Fruit fly (Drosophila melanogaster) whole organism, embryonic: ENCODE data around the gene CG8526.

Source experiments
- Aef1 ChIP-seq: fragments of 200-800 bp; sonication (Bioruptor generic); IDR thresholded peaks from 3 replicates; pipeline ENCODE4 v1.3.6; 2022; ENCODE audit warnings: missing biosample characterization, missing genetic modification characterization
- Antp ChIP-seq: fragments of 200-800 bp; sonication (Bioruptor generic); optimal IDR thresholded peaks from 3 replicates; lab custom pipeline; 2016; ENCODE audit warnings: missing biosample characterization, missing genetic modification characterization
- CG10366 ChIP-seq: fragments of 200-800 bp; sonication (Bioruptor generic); IDR thresholded peaks from 2 replicates; pipeline ENCODE4 v1.3.6; 2022; ENCODE audit warnings: missing biosample characterization, missing genetic modification characterization
- CG10431 ChIP-seq: fragments of 200-800 bp; sonication (Bioruptor generic); optimal IDR thresholded peaks from 3 replicates; lab custom pipeline; 2018; ENCODE audit warnings: missing biosample characterization, mild to moderate bottlenecking, missing genetic modification characterization
- CG10462 ChIP-seq: fragments of 200-800 bp; sonication (Bioruptor generic); optimal IDR thresholded peaks from 2 replicates; lab custom pipeline; 2016; ENCODE audit warnings: missing biosample characterization, missing genetic modification characterization
- CG10959 ChIP-seq: fragments of 200-800 bp; sonication (Bioruptor generic); IDR thresholded peaks from 2 replicates; pipeline ENCODE4 v1.3.6; 2022; ENCODE audit warnings: missing biosample characterization, missing genetic modification characterization
- CG11085 ChIP-seq: fragments of 200-800 bp; sonication (Bioruptor generic); IDR thresholded peaks from 2 replicates; pipeline ENCODE4 v1.3.6; 2022; ENCODE audit warnings: missing biosample characterization, missing genetic modification characterization
- CG12744 ChIP-seq: fragments of 200-800 bp; sonication (Bioruptor generic); optimal IDR thresholded peaks from 2 replicates; lab custom pipeline; 2016; ENCODE audit warnings: missing biosample characterization, missing genetic modification characterization
- CG16813 ChIP-seq: fragments of 200-800 bp; sonication (Bioruptor generic); IDR thresholded peaks from 3 replicates; pipeline ENCODE4 v1.3.6; 2022; ENCODE audit warnings: missing biosample characterization, missing genetic modification characterization; ENCODE audit not compliant: partially characterized antibody
- CG17328 ChIP-seq: fragments of 200-800 bp; sonication (Bioruptor generic); IDR thresholded peaks from 2 replicates; pipeline ENCODE4 v1.3.6; 2022; ENCODE audit warnings: missing biosample characterization, missing genetic modification characterization
- CG17359 ChIP-seq: fragments of 200-800 bp; sonication (Bioruptor generic); optimal IDR thresholded peaks from 3 replicates; lab custom pipeline; 2018; ENCODE audit warnings: missing biosample characterization, mild to moderate bottlenecking, missing genetic modification characterization, moderate library complexity
- CG31224 ChIP-seq: fragments of 200-800 bp; sonication (Bioruptor generic); IDR thresholded peaks from 2 replicates; pipeline ENCODE4 v1.3.6; 2022; ENCODE audit warnings: missing biosample characterization, missing genetic modification characterization
- CG31441 ChIP-seq: fragments of 200-800 bp; sonication (Bioruptor generic); IDR thresholded peaks from 2 replicates; pipeline ENCODE4 v1.3.6; 2022; ENCODE audit warnings: missing biosample characterization, missing genetic modification characterization
- CG3163 ChIP-seq: fragments of 200-800 bp; sonication (Bioruptor generic); optimal IDR thresholded peaks from 3 replicates; lab custom pipeline; 2016; ENCODE audit warnings: missing biosample characterization, missing genetic modification characterization
- CG34376 ChIP-seq: fragments of 200-800 bp; sonication (Bioruptor generic); optimal IDR thresholded peaks from 2 replicates; lab custom pipeline; 2018; ENCODE audit warnings: missing biosample characterization, mild to moderate bottlenecking, missing genetic modification characterization
- CG4820 ChIP-seq: fragments of 200-800 bp; sonication (Bioruptor generic); optimal IDR thresholded peaks from 3 replicates; lab custom pipeline; 2016; ENCODE audit warnings: missing biosample characterization, missing genetic modification characterization
- CG5245 ChIP-seq: fragments of 200-800 bp; sonication (Bioruptor generic); optimal IDR thresholded peaks from 3 replicates; lab custom pipeline; 2016; ENCODE audit warnings: missing biosample characterization, missing genetic modification characterization
- CG6175 ChIP-seq: fragments of 200-800 bp; sonication (Bioruptor generic); IDR thresholded peaks from 3 replicates; pipeline ENCODE4 v1.3.6; 2022; ENCODE audit warnings: missing biosample characterization, missing genetic modification characterization
- CG6689 ChIP-seq: fragments of 200-800 bp; sonication (Bioruptor generic); IDR thresholded peaks from 2 replicates; pipeline ENCODE4 v1.3.6; 2022; ENCODE audit warnings: missing biosample characterization, missing genetic modification characterization
- CG7839 ChIP-seq: fragments of 200-800 bp; sonication (Bioruptor generic); optimal IDR thresholded peaks from 3 replicates; lab custom pipeline; 2018; ENCODE audit warnings: missing biosample characterization, mild to moderate bottlenecking, missing genetic modification characterization, moderate library complexity
- CG9932 ChIP-seq: fragments of 200-800 bp; sonication (Bioruptor generic); IDR thresholded peaks from 2 replicates; pipeline ENCODE4 v1.3.6; 2022; ENCODE audit warnings: missing biosample characterization, missing genetic modification characterization
- Dbx ChIP-seq: fragments of 200-800 bp; sonication (Bioruptor generic); IDR thresholded peaks from 3 replicates; pipeline ENCODE4 v1.3.6; 2022; ENCODE audit warnings: missing biosample characterization, missing genetic modification characterization
- Dip2 ChIP-seq: fragments of 200-800 bp; sonication (Bioruptor generic); IDR thresholded peaks from 2 replicates; pipeline ENCODE4 v1.3.6; 2022; ENCODE audit warnings: missing biosample characterization, missing genetic modification characterization
- Drgx ChIP-seq: fragments of 200-800 bp; sonication (Bioruptor generic); IDR thresholded peaks from 2 replicates; pipeline ENCODE4 v1.3.6; 2022; ENCODE audit warnings: missing biosample characterization, missing genetic modification characterization
- Med ChIP-seq: fragments of 200-800 bp; sonication (Bioruptor generic); peaks from one replicate; lab custom pipeline; 2016; ENCODE audit warnings: missing biosample characterization, missing genetic modification characterization, mild to moderate bottlenecking, inconsistent platforms, moderate library complexity
- NK7.1 ChIP-seq: fragments of 200-800 bp; sonication (Bioruptor generic); optimal IDR thresholded peaks from 3 replicates; lab custom pipeline; 2016; ENCODE audit warnings: missing biosample characterization, missing genetic modification characterization
- Neu2 ChIP-seq: fragments of 200-800 bp; sonication (Bioruptor generic); optimal IDR thresholded peaks from 3 replicates; lab custom pipeline; 2016; ENCODE audit warnings: missing biosample characterization, missing genetic modification characterization, borderline replicate concordance
- Oli ChIP-seq: fragments of 200-800 bp; sonication (Bioruptor generic); optimal IDR thresholded peaks from 2 replicates; lab custom pipeline; 2018; ENCODE audit warnings: missing biosample characterization, mild to moderate bottlenecking, missing genetic modification characterization, moderate library complexity
- Scr ChIP-seq: fragments of 200-800 bp; sonication (Bioruptor generic); IDR thresholded peaks from 2 replicates; pipeline ENCODE4 v1.3.6; 2022; ENCODE audit warnings: missing biosample characterization, missing genetic modification characterization; ENCODE audit not compliant: partially characterized antibody
- Six4 ChIP-seq: fragments of 200-800 bp; sonication (Bioruptor generic); optimal IDR thresholded peaks from 2 replicates; lab custom pipeline; 2016; ENCODE audit warnings: missing biosample characterization, missing genetic modification characterization
- Taf1 ChIP-seq: fragments of 200-800 bp; sonication (Bioruptor generic); IDR thresholded peaks from 2 replicates; pipeline ENCODE4 v1.3.6; 2022; ENCODE audit warnings: missing biosample characterization, missing genetic modification characterization
- Trl ChIP-seq, 3 experiments: fragments of >200 bp in 2 of 3; fragments of 200-800 bp in 1 of 3; sonication (Bioruptor generic) in 1 of 3; optimal IDR thresholded peaks; 2 replicates in 1 of 3; 3 replicates in 2 of 3; lab custom pipeline; 2016 to 2017; ENCODE audit warnings: missing biosample characterization in 1 of 3, missing genetic modification characterization in 1 of 3
- caup ChIP-seq: fragments of 200-800 bp; sonication (Bioruptor generic); optimal IDR thresholded peaks from 3 replicates; lab custom pipeline; 2017; ENCODE audit warnings: missing biosample characterization, mild to moderate bottlenecking, missing genetic modification characterization, moderate library complexity; ENCODE audit not compliant: severe bottlenecking
- chm ChIP-seq: fragments of 200-800 bp; sonication (Bioruptor generic); IDR thresholded peaks from 2 replicates; pipeline ENCODE4 v1.3.6; 2022; ENCODE audit warnings: missing biosample characterization, missing genetic modification characterization
- dmrt11E ChIP-seq: fragments of 200-800 bp; sonication (Bioruptor generic); optimal IDR thresholded peaks from 3 replicates; lab custom pipeline; 2018; ENCODE audit warnings: missing biosample characterization, mild to moderate bottlenecking, missing genetic modification characterization, moderate library complexity
- dmrt99B ChIP-seq: fragments of 200-800 bp; sonication (Bioruptor generic); optimal IDR thresholded peaks from 2 replicates; lab custom pipeline; 2018; ENCODE audit warnings: missing biosample characterization, mild to moderate bottlenecking, missing genetic modification characterization, moderate library complexity
- esg ChIP-seq: fragments of 200-800 bp; sonication (Bioruptor generic); conservative IDR thresholded peaks from 2 replicates; pipeline ENCODE4 v1.3.6; 2022; ENCODE audit warnings: missing biosample characterization, missing genetic modification characterization
- fd64A ChIP-seq: fragments of 200-800 bp; sonication (Bioruptor generic); optimal IDR thresholded peaks from 3 replicates; lab custom pipeline; 2018; ENCODE audit warnings: missing biosample characterization, mild to moderate bottlenecking, missing genetic modification characterization
- kni ChIP-seq: fragments of 200-800 bp; sonication (Bioruptor generic); optimal IDR thresholded peaks from 3 replicates; lab custom pipeline; 2017; ENCODE audit warnings: mild to moderate bottlenecking, missing biosample characterization, missing genetic modification reagents, missing genetic modification characterization
- nau ChIP-seq: fragments of 200-800 bp; sonication (Bioruptor generic); optimal IDR thresholded peaks from 3 replicates; lab custom pipeline; 2017; ENCODE audit warnings: missing biosample characterization, mild to moderate bottlenecking, missing genetic modification characterization, missing genetic modification reagents
- odd ChIP-seq: fragments of 200-800 bp; sonication (Bioruptor generic); optimal IDR thresholded peaks from 2 replicates; lab custom pipeline; 2017; ENCODE audit warnings: missing biosample characterization, mild to moderate bottlenecking, missing genetic modification characterization
- pfk ChIP-seq: fragments of 200-800 bp; sonication (Bioruptor generic); optimal IDR thresholded peaks from 2 replicates; lab custom pipeline; 2018; ENCODE audit warnings: missing biosample characterization, mild to moderate bottlenecking, missing genetic modification characterization, moderate library complexity
- run ChIP-seq: fragments of 200-800 bp; sonication (Bioruptor generic); optimal IDR thresholded peaks from 3 replicates; lab custom pipeline; 2018; ENCODE audit warnings: missing biosample characterization, mild to moderate bottlenecking, missing genetic modification characterization
- sisA ChIP-seq: fragments of 200-800 bp; sonication (Bioruptor generic); IDR thresholded peaks from 2 replicates; pipeline ENCODE4 v1.3.6; 2022; ENCODE audit warnings: missing biosample characterization, missing genetic modification characterization
- sug ChIP-seq: fragments of 200-800 bp; optimal IDR thresholded peaks from 2 replicates; lab custom pipeline; 2019; ENCODE audit warnings: missing biosample characterization, mild to moderate bottlenecking, missing genetic modification characterization, moderate library complexity
- tll ChIP-seq, 2 experiments: fragments of 200-800 bp in 1 of 2; fragments of >200 bp in 1 of 2; sonication (Bioruptor generic) in 1 of 2; optimal IDR thresholded peaks; 2 replicates each; lab custom pipeline; 2017 to 2019; ENCODE audit warnings: missing biosample characterization in 2 of 2, missing genetic modification characterization in 2 of 2, mild to moderate bottlenecking in 1 of 2, moderate library complexity in 1 of 2
- trh ChIP-seq: fragments of 200-800 bp; sonication (Bioruptor generic); optimal IDR thresholded peaks from 2 replicates; lab custom pipeline; 2016; ENCODE audit warnings: missing biosample characterization, missing genetic modification characterization
- tx ChIP-seq: fragments of 200-800 bp; sonication (Bioruptor generic); optimal IDR thresholded peaks from 2 replicates; lab custom pipeline; 2016; ENCODE audit warnings: missing biosample characterization, missing genetic modification characterization
- wek ChIP-seq: fragments of 200-800 bp; sonication (Bioruptor generic); optimal IDR thresholded peaks from 3 replicates; lab custom pipeline; 2018; ENCODE audit warnings: missing biosample characterization, mild to moderate bottlenecking, missing genetic modification characterization, moderate library complexity

CG8526 gene

dm6 chr3R:9777941-9778360 is 23.1 kb upstream of the CG8526 start, which contains the start of gene RpS29 (continued):
- peak; percentile 66 for TF ChIP-seq CG7839 (tag; lab: Kevin White, UChicago)
- TF ChIP-seq tx (GFP tag; lab: Kevin White, UChicago): peak; percentile 80
- TF ChIP-seq CG10959 (GFP tag; lab: Robert Waterston, UW): peak; percentile 41; the same call in 1 of the 2 replicates
- TF ChIP-seq wek (GFP tag; lab: Kevin White, UChicago): peak; percentile 68
- TF ChIP-seq CG31441 (GFP tag; lab: Robert Waterston, UW): peak; percentile 51; the same call in 1 of the 2 replicates
- no peak for TF ChIP-seq nau (GFP tag; lab: Kevin White, UChicago)
- TF ChIP-seq CG31224 (GFP tag; lab: Robert Waterston, UW): no peak
- peak; percentile 92 for TF ChIP-seq CG34376 (GFP tag; lab: Kevin White, UChicago)
- TF ChIP-seq sisA: peak; percentile 74
- TF ChIP-seq CG17359: peak; percentile 64
- TF ChIP-seq pfk (GFP tag; lab: Kevin White, UChicago): peak; percentile 77
- no peak for TF ChIP-seq tll (GFP tag; optimal IDR thresholded peaks at IDR 0.05; lab: Kevin White, UChicago)
- TF ChIP-seq Taf1 (GFP tag; lab: Robert Waterston, UW): 0 out of 2 replicates have a peak, but pooled peaks have one; percentile 50
- TF ChIP-seq Six4 (GFP tag; lab: Kevin White, UChicago): peak; percentile 61

dm6 chr3R:9779764-9780163 is 21.3 kb upstream of the CG8526 start, which contains the start of gene CG12947:
CG12947 (plus strand) TSS chr3R:9780064.
- TF ChIP-seq CG12744 (GFP tag; lab: Kevin White, UChicago): no peak
- no peak for TF ChIP-seq CG10431 (GFP tag; lab: Kevin White, UChicago)
- TF ChIP-seq run (tag; lab: Kevin White, UChicago): no peak
- no peak for TF ChIP-seq odd
- TF ChIP-seq Med (GFP tag; lab: Kevin White, UChicago): peak; percentile 51
- no peak for TF ChIP-seq dmrt99B (tag; lab: Kevin White, UChicago)
- no peak for TF ChIP-seq Dip2
- TF ChIP-seq CG16813 (GFP tag; lab: Robert Waterston, UW): no peak
- 0 out of 2 replicates have a peak, but pooled peaks have one; percentile 12 for TF ChIP-seq chm (GFP tag; lab: Robert Waterston, UW)
- no peak for TF ChIP-seq fd64A
- no peak for TF ChIP-seq CG5245 (GFP tag; lab: Kevin White, UChicago)
- TF ChIP-seq Trl (optimal IDR thresholded peaks at IDR 0.05; lab: Kevin White, UChicago): no peak
- TF ChIP-seq Trl (GFP tag; optimal IDR thresholded peaks at IDR 0.05; lab: Kevin White, UChicago): no peak
- TF ChIP-seq CG9932 (GFP tag; lab: Robert Waterston, UW): 0 out of 2 replicates have a peak, but pooled peaks have one; percentile 11
- TF ChIP-seq CG11085 (GFP tag; lab: Robert Waterston, UW): no peak
- TF ChIP-seq Dbx (GFP tag; lab: Robert Waterston, UW): 0 out of 3 replicates have a peak, but pooled peaks have one; percentile 14
- TF ChIP-seq NK7.1 (GFP tag; lab: Kevin White, UChicago): no peak
- no peak for TF ChIP-seq dmrt11E (tag; lab: Kevin White, UChicago)
- TF ChIP-seq Neu2 (GFP tag; lab: Kevin White, UChicago): no peak
- no peak for TF ChIP-seq CG17328 (GFP tag; lab: Robert Waterston, UW)
- 0 out of 3 replicates have a peak, but pooled peaks have one; percentile 45 for TF ChIP-seq CG6175
- TF ChIP-seq Antp (GFP tag; lab: Kevin White, UChicago): no peak
- TF ChIP-seq kni (GFP tag; lab: Kevin White, UChicago): no peak
- TF ChIP-seq Oli (tag; lab: Kevin White, UChicago): no peak
- TF ChIP-seq CG10366 (GFP tag; lab: Robert Waterston, UW): no peak
- no peak for TF ChIP-seq caup (GFP tag; lab: Kevin White, UChicago)
- TF ChIP-seq trh: no peak
- TF ChIP-seq CG4820 (GFP tag; lab: Kevin White, UChicago): no peak
- no peak for TF ChIP-seq Aef1 (GFP tag; lab: Robert Waterston, UW)
- no peak for TF ChIP-seq esg (GFP tag; lab: Robert Waterston, UW)
- TF ChIP-seq Drgx (GFP tag; lab: Robert Waterston, UW): 0 out of 2 replicates have a peak, but pooled peaks have one; percentile 21
- TF ChIP-seq CG3163 (GFP tag; lab: Kevin White, UChicago): peak; percentile 26
- peak; percentile 11; the same call in 1 of the 2 replicates for TF ChIP-seq Scr (GFP tag; lab: Robert Waterston, UW)
- TF ChIP-seq sug: no peak
- TF ChIP-seq CG6689 (GFP tag; lab: Robert Waterston, UW): no peak
- TF ChIP-seq CG10462 (GFP tag; lab: Kevin White, UChicago): no peak
